Worm (Caenorhabditis elegans) whole organism, midembryonic: ENCODE data around the gene metl-18.

Source experiments
- cog-1 ChIP-seq: sonication (generic microtip); optimal IDR thresholded peaks from 2 replicates; lab custom pipeline; 2016; ENCODE audit warnings: missing genetic modification characterization, missing compliant biosample characterization
- med-1 ChIP-seq: sonication (generic microtip); optimal IDR thresholded peaks from 2 replicates; lab custom pipeline; 2017; ENCODE audit warnings: missing genetic modification characterization, mild to moderate bottlenecking, missing compliant biosample characterization, antibody characterized with exemption, missing genetic modification reagents; ENCODE audit not compliant: insufficient read depth
- ztf-23 ChIP-seq: fragments of 200-800 bp; sonication (Bioruptor generic); IDR thresholded peaks from 2 replicates; pipeline ENCODE4 v1.3.6; 2022; ENCODE audit warnings: missing genetic modification reagents, missing genetic modification characterization, missing compliant biosample characterization
- ztf-29 ChIP-seq: fragments of 200-800 bp; sonication (Bioruptor generic); IDR thresholded peaks from 2 replicates; pipeline ENCODE4 v1.3.6; 2022; ENCODE audit warnings: missing genetic modification reagents, missing genetic modification characterization, missing compliant biosample characterization

DNA sequence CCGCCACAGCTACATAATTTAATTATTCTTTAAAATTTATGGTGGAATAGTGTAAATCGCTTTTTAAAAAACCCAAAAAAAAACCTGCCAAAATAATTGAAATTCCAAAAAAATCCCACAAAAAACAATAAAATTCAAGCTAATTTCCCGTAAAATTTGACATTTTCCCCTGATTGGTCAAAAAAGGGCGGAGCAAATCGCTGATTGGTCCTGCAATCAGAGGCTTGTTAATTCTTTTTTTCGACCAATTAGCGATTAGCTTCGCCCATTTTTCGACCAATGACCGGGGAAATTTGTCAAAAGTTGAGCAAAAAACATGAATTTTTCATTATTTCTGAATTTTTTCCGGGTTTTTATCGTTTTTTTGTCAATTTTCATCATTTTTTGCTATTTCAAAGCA, 41.5 kb downstream of the metl-18 start:
- no peak for TF ChIP-seq cog-1 (tag; lab: Kevin White, UChicago)
- TF ChIP-seq ztf-23 = no peak
- no peak for TF ChIP-seq ztf-29 (GFP tag; lab: Robert Waterston, UW)
- no peak for TF ChIP-seq med-1 (GFP tag; lab: Kevin White, UChicago)
